Fruit fly (Drosophila melanogaster) S2 (cell line): ENCODE data around the gene CG15635.

Experiments
- CG8478 ChIP-seq: fragments of >200 bp; optimal IDR thresholded peaks from 2 replicates; lab custom pipeline; 2018
- CTCF ChIP-seq, 2 experiments: fragments of >200 bp; optimal IDR thresholded peaks; 2 replicates each; lab custom pipeline; 2018

dm6 chr2L:4619172-4619571 lies 23.6 kb upstream of the CG15635 start:
- TF ChIP-seq CTCF (optimal IDR thresholded peaks at IDR 0.05; lab: Kevin White, UChicago) (no peak), CG8478 (lab: Kevin White, UChicago) (no peak)
